Fruit fly (Drosophila melanogaster) whole organism, embryonic: Measurements from ENCODE around the gene GAPsec.

Experiments used
- Antp ChIP-seq: fragments of 200-800 bp; sonication (Bioruptor generic); optimal IDR thresholded peaks from 3 replicates; lab custom pipeline; 2016; ENCODE audit warnings: missing biosample characterization, missing genetic modification characterization
- Asciz ChIP-seq: fragments of 200-800 bp; sonication (Bioruptor generic); optimal IDR thresholded peaks from 2 replicates; lab custom pipeline; 2017; ENCODE audit warnings: missing biosample characterization, mild to moderate bottlenecking, missing genetic modification characterization, missing genetic modification reagents
- Bteb2 ChIP-seq: fragments of 200-800 bp; sonication (Bioruptor generic); optimal IDR thresholded peaks from 2 replicates; lab custom pipeline; 2016; ENCODE audit warnings: missing biosample characterization, missing genetic modification characterization
- CG10321 ChIP-seq: fragments of 200-800 bp; sonication (Bioruptor generic); IDR thresholded peaks from 2 replicates; pipeline ENCODE4 v1.3.6; 2022; ENCODE audit warnings: missing biosample characterization, missing genetic modification characterization
- CG12769 ChIP-seq: fragments of 200-800 bp; sonication (Bioruptor generic); optimal IDR thresholded peaks from 2 replicates; lab custom pipeline; 2019; ENCODE audit warnings: missing biosample characterization, mild to moderate bottlenecking, missing genetic modification characterization, moderate library complexity
- CG13624 ChIP-seq: fragments of 200-800 bp; sonication (Bioruptor generic); optimal IDR thresholded peaks from 2 replicates; lab custom pipeline; 2016; ENCODE audit warnings: missing biosample characterization, missing genetic modification characterization
- CG14441 ChIP-seq: fragments of 200-800 bp; sonication (Bioruptor generic); IDR thresholded peaks from 2 replicates; pipeline ENCODE4 v1.3.6; 2022; ENCODE audit warnings: missing biosample characterization, missing genetic modification characterization
- CG30020 ChIP-seq: fragments of 200-800 bp; optimal IDR thresholded peaks from 2 replicates; lab custom pipeline; 2019; ENCODE audit warnings: missing biosample characterization, mild to moderate bottlenecking, missing genetic modification characterization, moderate library complexity
- CG3065 ChIP-seq: fragments of 200-800 bp; sonication (Bioruptor generic); optimal IDR thresholded peaks from 2 replicates; lab custom pipeline; 2016; ENCODE audit warnings: missing biosample characterization, missing genetic modification characterization
- CG3995 ChIP-seq: fragments of 200-800 bp; sonication (Bioruptor generic); optimal IDR thresholded peaks from 3 replicates; lab custom pipeline; 2016; ENCODE audit warnings: missing biosample characterization, missing genetic modification characterization
- CG42726 ChIP-seq: fragments of 200-800 bp; sonication (Bioruptor generic); IDR thresholded peaks from 2 replicates; pipeline ENCODE4 v1.3.6; 2022; ENCODE audit warnings: missing biosample characterization, missing genetic modification characterization; ENCODE audit not compliant: partially characterized antibody
- CG4404 ChIP-seq: fragments of 200-800 bp; sonication (Bioruptor generic); IDR thresholded peaks from 2 replicates; pipeline ENCODE4 v1.3.6; 2022; ENCODE audit warnings: missing biosample characterization, missing genetic modification characterization
- CG5245 ChIP-seq: fragments of 200-800 bp; sonication (Bioruptor generic); optimal IDR thresholded peaks from 3 replicates; lab custom pipeline; 2016; ENCODE audit warnings: missing biosample characterization, missing genetic modification characterization
- CG6765 ChIP-seq: fragments of 200-800 bp; sonication (Bioruptor generic); optimal IDR thresholded peaks from 3 replicates; lab custom pipeline; 2017; ENCODE audit warnings: missing biosample characterization, mild to moderate bottlenecking, missing genetic modification characterization
- CG6791 ChIP-seq: fragments of 200-800 bp; sonication (Bioruptor generic); IDR thresholded peaks from 3 replicates; pipeline ENCODE4 v1.3.6; 2022; ENCODE audit warnings: missing biosample characterization, missing genetic modification characterization; ENCODE audit not compliant: partially characterized antibody
- CG8281 ChIP-seq: fragments of 200-800 bp; sonication (Bioruptor generic); optimal IDR thresholded peaks from 2 replicates; lab custom pipeline; 2018; ENCODE audit warnings: missing biosample characterization, mild to moderate bottlenecking, missing genetic modification characterization, moderate library complexity
- CG8290 ChIP-seq, 3 experiments: fragments of 200-800 bp; sonication (Bioruptor generic); optimal IDR thresholded peaks; 2 replicates each; lab custom pipeline; 2016 to 2019; ENCODE audit warnings: missing biosample characterization in 3 of 3, missing genetic modification characterization in 3 of 3, mild to moderate bottlenecking in 2 of 3, moderate library complexity in 1 of 3
- Dp ChIP-seq: fragments of 200-800 bp; sonication (Bioruptor generic); optimal IDR thresholded peaks from 2 replicates; lab custom pipeline; 2018; ENCODE audit warnings: missing biosample characterization, mild to moderate bottlenecking, missing genetic modification characterization, moderate library complexity
- Ets65A ChIP-seq: fragments of 200-800 bp; sonication (Bioruptor generic); peaks from one replicate; lab custom pipeline; 2016; ENCODE audit warnings: missing biosample characterization, missing genetic modification characterization
- Hmr ChIP-seq: fragments of 200-800 bp; sonication (Bioruptor generic); optimal IDR thresholded peaks from 3 replicates; lab custom pipeline; 2017; ENCODE audit warnings: mild to moderate bottlenecking, missing biosample characterization, missing genetic modification reagents, missing genetic modification characterization
- MBD-R2 ChIP-seq: fragments of 200-800 bp; sonication (Bioruptor generic); IDR thresholded peaks from 2 replicates; pipeline ENCODE4 v1.3.6; 2022; ENCODE audit warnings: missing biosample characterization, missing genetic modification characterization
- Mrtf ChIP-seq: fragments of 200-800 bp; sonication (Bioruptor generic); IDR thresholded peaks from 3 replicates; pipeline ENCODE4 v1.3.6; 2022; ENCODE audit warnings: missing biosample characterization, missing genetic modification characterization
- Myb ChIP-seq: fragments of 200-800 bp; sonication (Bioruptor generic); optimal IDR thresholded peaks from 2 replicates; lab custom pipeline; 2016; ENCODE audit warnings: missing biosample characterization, missing genetic modification characterization
- Scr ChIP-seq: fragments of 200-800 bp; sonication (Bioruptor generic); IDR thresholded peaks from 2 replicates; pipeline ENCODE4 v1.3.6; 2022; ENCODE audit warnings: missing biosample characterization, missing genetic modification characterization; ENCODE audit not compliant: partially characterized antibody
- Usf ChIP-seq: fragments of 200-800 bp; sonication (Bioruptor generic); optimal IDR thresholded peaks from 2 replicates; lab custom pipeline; 2017; ENCODE audit warnings: missing genotype, missing biosample characterization, missing genetic modification characterization
- amos ChIP-seq: fragments of 200-800 bp; sonication (Bioruptor generic); IDR thresholded peaks from 2 replicates; pipeline ENCODE4 v1.3.6; 2022; ENCODE audit warnings: missing biosample characterization, missing genetic modification characterization; ENCODE audit not compliant: partially characterized antibody
- ase ChIP-seq: fragments of 200-800 bp; sonication (Bioruptor generic); IDR thresholded peaks from 3 replicates; pipeline ENCODE4 v1.3.6; 2022; ENCODE audit warnings: missing biosample characterization, missing genetic modification characterization
- crol ChIP-seq: fragments of 200-800 bp; sonication (Bioruptor generic); IDR thresholded peaks from 2 replicates; pipeline ENCODE4 v1.3.6; 2022; ENCODE audit warnings: missing biosample characterization, missing genetic modification characterization
- da ChIP-seq: fragments of 200-800 bp; sonication (Bioruptor generic); optimal IDR thresholded peaks from 2 replicates; lab custom pipeline; 2016; ENCODE audit warnings: missing biosample characterization, missing genetic modification characterization
- hkb ChIP-seq, 2 experiments: fragments of 200-800 bp in 1 of 2; fragments of >200 bp in 1 of 2; sonication (Bioruptor generic) in 1 of 2; IDR thresholded peaks in 1 of 2; optimal IDR thresholded peaks in 1 of 2; 2 replicates each; pipeline versions ENCODE4 v1.3.6 to Lab custom; 2017 to 2022; ENCODE audit warnings: missing biosample characterization in 1 of 2, missing genetic modification characterization in 1 of 2
- ind ChIP-seq: fragments of 200-800 bp; sonication (Bioruptor generic); optimal IDR thresholded peaks from 3 replicates; lab custom pipeline; 2016; ENCODE audit warnings: missing biosample characterization, missing genetic modification characterization
- inv ChIP-seq: fragments of 200-800 bp; sonication (Bioruptor generic); IDR thresholded peaks from 2 replicates; pipeline ENCODE4 v1.3.6; 2022; ENCODE audit warnings: missing biosample characterization, missing genetic modification characterization; ENCODE audit not compliant: partially characterized antibody
- pita ChIP-seq: fragments of 200-800 bp; sonication (Bioruptor generic); optimal IDR thresholded peaks from 2 replicates; lab custom pipeline; 2017; ENCODE audit warnings: missing biosample characterization, mild to moderate bottlenecking, missing genetic modification characterization
- run ChIP-seq: fragments of 200-800 bp; sonication (Bioruptor generic); optimal IDR thresholded peaks from 3 replicates; lab custom pipeline; 2018; ENCODE audit warnings: missing biosample characterization, mild to moderate bottlenecking, missing genetic modification characterization
- scrt ChIP-seq: fragments of 200-800 bp; sonication (Bioruptor generic); optimal IDR thresholded peaks from 2 replicates; lab custom pipeline; 2018; ENCODE audit warnings: missing biosample characterization, mild to moderate bottlenecking, missing genetic modification characterization, moderate library complexity
- tin ChIP-seq: fragments of 200-800 bp; sonication (Bioruptor generic); optimal IDR thresholded peaks from 3 replicates; lab custom pipeline; 2016; ENCODE audit warnings: missing biosample characterization, missing genetic modification characterization
- usp ChIP-seq: fragments of >200 bp; optimal IDR thresholded peaks from 2 replicates; lab custom pipeline; 2017; ENCODE audit warnings: missing biosample characterization, missing genetic modification characterization
- zen2 ChIP-seq: fragments of 200-800 bp; sonication (Bioruptor generic); IDR thresholded peaks from 3 replicates; pipeline ENCODE4 v1.3.6; 2022; ENCODE audit warnings: missing biosample characterization, missing genetic modification characterization; ENCODE audit not compliant: partially characterized antibody
- zf30C ChIP-seq: fragments of 200-800 bp; sonication (Bioruptor generic); optimal IDR thresholded peaks from 3 replicates; lab custom pipeline; 2018; ENCODE audit warnings: missing biosample characterization, mild to moderate bottlenecking, missing genetic modification characterization

GAPsec gene

DNA sequence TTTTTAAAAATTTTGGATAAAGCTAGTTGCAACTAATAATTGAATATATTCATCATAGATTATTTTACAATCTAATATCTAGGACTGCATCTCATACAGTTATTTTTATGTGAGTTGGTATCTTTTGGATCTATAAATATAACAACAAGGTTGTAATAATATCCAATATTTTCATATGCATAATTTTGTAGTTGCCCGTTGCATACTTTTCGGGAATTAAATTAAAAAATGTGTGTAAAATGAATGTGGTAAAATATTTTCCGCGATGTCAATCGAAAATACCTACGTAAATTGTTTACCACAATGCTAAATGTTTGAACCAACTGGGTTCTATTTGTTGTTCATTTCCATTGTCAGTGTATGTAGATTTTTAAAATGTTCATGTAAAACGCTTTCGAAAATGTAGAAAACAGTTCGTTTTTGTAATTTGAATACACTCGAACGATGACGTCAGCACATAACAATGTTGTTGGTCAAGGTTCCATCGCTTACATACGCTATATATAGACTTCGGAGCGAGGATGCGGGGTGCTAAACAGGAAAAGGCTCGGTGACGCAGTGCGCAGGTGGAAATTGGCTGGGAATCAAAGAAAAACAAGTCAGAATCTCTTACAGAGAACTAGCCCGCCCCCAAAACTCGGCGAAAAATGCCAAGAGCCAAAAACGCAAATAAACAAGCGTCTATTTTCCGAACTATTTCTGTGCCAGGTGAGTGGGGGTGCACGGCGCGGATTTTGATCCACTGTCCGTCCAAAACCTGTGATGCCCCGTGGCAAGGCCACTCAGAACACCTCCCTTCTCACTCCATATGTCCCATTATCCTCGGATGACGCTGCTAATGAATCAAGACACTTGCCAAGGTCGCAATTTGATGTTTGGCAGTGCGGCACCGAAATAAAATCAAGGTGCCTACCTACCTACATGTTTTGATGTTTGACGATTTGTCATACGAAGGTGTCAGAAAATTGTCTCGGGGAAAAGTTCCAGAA is 4.4 kb upstream of the GAPsec start (continued):
- TF ChIP-seq CG8281 (tag; lab: Kevin White, UChicago) (peak; percentile 1), CG13624 (no peak), pita (GFP tag; lab: Kevin White, UChicago) (peak; percentile 68), ind (GFP tag; lab: Kevin White, UChicago) (no peak), CG12769 (tag; lab: Kevin White, UChicago) (peak; percentile 50), zen2 (GFP tag; lab: Robert Waterston, UW) (no peak), crol (GFP tag; lab: Robert Waterston, UW) (peak; percentile 47; the same call in 1 of the 2 replicates), Myb (GFP tag; lab: Kevin White, UChicago) (peak; percentile 46), Antp (GFP tag; lab: Kevin White, UChicago) (no peak), da (GFP tag; lab: Kevin White, UChicago) (no peak), Hmr (GFP tag; lab: Kevin White, UChicago) (no peak), Mrtf (GFP tag; lab: Robert Waterston, UW) (no peak), amos (GFP tag; lab: Robert Waterston, UW) (peak; percentile 70), zf30C (peak; percentile 34), tin (GFP tag; lab: Kevin White, UChicago) (no peak), CG8290 (GFP tag; optimal IDR thresholded peaks at IDR 0.05; lab: Kevin White, UChicago) (peak; percentile 97), CG8290 (tag; optimal IDR thresholded peaks at IDR 0.05; lab: Kevin White, UChicago) (peak in 1 of 2 experiments; percentile 64), hkb (optimal IDR thresholded peaks at IDR 0.05; lab: Kevin White, UChicago) (no peak), hkb (GFP tag; IDR thresholded peaks at IDR 0.05; lab: Robert Waterston, UW) (no peak), CG42726 (peak; percentile 27; the same call in 1 of the 2 replicates), inv (GFP tag; lab: Robert Waterston, UW) (no peak), run (tag; lab: Kevin White, UChicago) (no peak), Dp (GFP tag; lab: Kevin White, UChicago) (peak; percentile 21), Usf (no peak), CG4404 (GFP tag; lab: Robert Waterston, UW) (no peak), CG14441 (no peak), Bteb2 (GFP tag; lab: Kevin White, UChicago) (no peak), CG3065 (no peak)

DNA sequence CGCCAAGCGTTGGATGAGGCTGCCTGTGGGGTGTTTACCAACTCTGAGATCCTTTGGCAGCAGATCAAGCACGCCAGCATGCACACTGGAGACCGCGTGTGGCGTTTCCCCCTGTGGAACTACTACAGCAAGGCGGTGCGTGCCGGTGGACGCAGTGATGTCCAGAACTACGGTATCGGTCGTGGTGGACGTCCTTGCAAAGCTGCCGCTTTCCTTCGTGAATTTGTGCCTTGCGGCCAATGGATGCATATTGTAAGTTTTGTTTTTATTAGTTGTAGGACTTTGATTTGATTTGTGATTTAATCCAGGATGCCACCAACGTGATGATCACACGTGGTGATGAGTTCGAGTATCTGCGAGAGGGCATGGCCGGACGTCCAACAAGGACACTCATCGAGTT is 2.2 kb downstream of the GAPsec start:
- TF ChIP-seq CG5245 (GFP tag; lab: Kevin White, UChicago) (no peak), CG6791 (GFP tag; lab: Robert Waterston, UW) (no peak), zen2 (GFP tag; lab: Robert Waterston, UW) (0 out of 3 replicates have a peak, but pooled peaks have one; percentile 9), Ets65A (GFP tag; lab: Kevin White, UChicago) (peak; percentile 90)
- TF ChIP-seq, all 482 proteins: peak for 2

DNA sequence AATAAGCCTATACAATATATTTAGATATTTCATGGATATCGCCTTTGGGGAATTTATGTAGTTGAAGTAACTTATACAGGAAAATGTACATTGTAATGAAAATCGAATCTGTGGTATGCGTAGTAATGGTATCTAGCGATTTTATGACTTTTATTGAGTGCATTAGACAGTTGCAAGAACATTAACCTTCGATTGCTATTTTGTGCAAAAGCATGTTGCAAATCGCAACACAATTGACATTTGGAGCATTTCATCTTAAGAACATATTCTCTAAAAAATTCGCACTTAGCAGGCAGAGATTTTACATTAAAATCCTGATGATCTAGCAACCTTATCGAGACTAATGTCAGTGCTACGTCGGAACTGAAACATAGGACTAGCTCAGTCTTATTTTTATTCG is 4.1 kb downstream of the GAPsec start, which contains the start of gene S-Lap2:
Gene S-Lap2, plus strand, starts transcription at position 301 of the 400 bp plus-strand sequence.
- TF ChIP-seq ase = no peak
- no peak for TF ChIP-seq Asciz
- TF ChIP-seq CG30020 (tag; lab: Kevin White, UChicago) = no peak
- no peak for TF ChIP-seq MBD-R2 (GFP tag; lab: Robert Waterston, UW)
- TF ChIP-seq scrt (GFP tag; lab: Kevin White, UChicago) = no peak
- no peak for TF ChIP-seq CG3995 (GFP tag; lab: Kevin White, UChicago)
- TF ChIP-seq usp (GFP tag; lab: Kevin White, UChicago) = no peak
- TF ChIP-seq CG10321 (GFP tag; lab: Robert Waterston, UW) = no peak
- no peak for TF ChIP-seq Scr (GFP tag; lab: Robert Waterston, UW)
- TF ChIP-seq CG6765 (GFP tag; lab: Kevin White, UChicago) = no peak
